Fruit fly (Drosophila melanogaster) whole organism, embryonic: ENCODE measurements around the gene kis.

Experiments used
- Blimp-1 ChIP-seq: fragments of 200-800 bp; sonication (Bioruptor generic); optimal IDR thresholded peaks from 3 replicates; lab custom pipeline; 2018; ENCODE audit warnings: missing biosample characterization, missing genetic modification characterization, mild to moderate bottlenecking, moderate library complexity, missing genetic modification reagents
- CG11695 ChIP-seq: fragments of 200-800 bp; sonication (Bioruptor generic); IDR thresholded peaks from 3 replicates; pipeline ENCODE4 v1.3.6; 2022; ENCODE audit warnings: missing biosample characterization, missing genetic modification characterization
- CG13123 ChIP-seq: fragments of 200-800 bp; sonication (Bioruptor generic); optimal IDR thresholded peaks from 2 replicates; lab custom pipeline; 2016; ENCODE audit warnings: missing biosample characterization, missing genetic modification characterization
- CG13296 ChIP-seq: fragments of 200-800 bp; sonication (Bioruptor generic); optimal IDR thresholded peaks from 3 replicates; lab custom pipeline; 2018; ENCODE audit warnings: missing biosample characterization, mild to moderate bottlenecking, missing genetic modification characterization
- CG15011 ChIP-seq: fragments of 200-800 bp; sonication (Bioruptor generic); optimal IDR thresholded peaks from 3 replicates; lab custom pipeline; 2018; ENCODE audit warnings: missing biosample characterization, mild to moderate bottlenecking, missing genetic modification characterization
- CG15696 ChIP-seq: fragments of 200-800 bp; sonication (Bioruptor generic); optimal IDR thresholded peaks from 2 replicates; lab custom pipeline; 2019; ENCODE audit warnings: missing biosample characterization, mild to moderate bottlenecking, missing genetic modification characterization, moderate library complexity
- CG1603 ChIP-seq: fragments of 200-800 bp; sonication (Bioruptor generic); optimal IDR thresholded peaks from 2 replicates; lab custom pipeline; 2019; ENCODE audit warnings: missing biosample characterization, mild to moderate bottlenecking, missing genetic modification characterization, moderate library complexity
- CG17328 ChIP-seq: fragments of 200-800 bp; sonication (Bioruptor generic); IDR thresholded peaks from 2 replicates; pipeline ENCODE4 v1.3.6; 2022; ENCODE audit warnings: missing biosample characterization, missing genetic modification characterization
- CG32767 ChIP-seq: fragments of 200-800 bp; sonication (Bioruptor generic); IDR thresholded peaks from 2 replicates; pipeline ENCODE4 v1.3.6; 2022; ENCODE audit warnings: missing biosample characterization, missing genetic modification characterization
- CG3995 ChIP-seq: fragments of 200-800 bp; sonication (Bioruptor generic); optimal IDR thresholded peaks from 3 replicates; lab custom pipeline; 2016; ENCODE audit warnings: missing biosample characterization, missing genetic modification characterization
- CG6854 ChIP-seq: fragments of 200-800 bp; sonication (Bioruptor generic); optimal IDR thresholded peaks from 3 replicates; lab custom pipeline; 2017; ENCODE audit warnings: missing biosample characterization, mild to moderate bottlenecking, missing genetic modification characterization
- CG7357 ChIP-seq: fragments of 200-800 bp; sonication (Bioruptor generic); IDR thresholded peaks from 3 replicates; pipeline ENCODE4 v1.3.6; 2022; ENCODE audit warnings: missing biosample characterization, missing genetic modification characterization
- CG8388 ChIP-seq: fragments of 200-800 bp; sonication (Bioruptor generic); optimal IDR thresholded peaks from 2 replicates; lab custom pipeline; 2019; ENCODE audit warnings: missing biosample characterization, mild to moderate bottlenecking, missing genetic modification characterization, moderate library complexity
- CkIIα-i1 ChIP-seq: fragments of 200-800 bp; sonication (Bioruptor generic); IDR thresholded peaks from 2 replicates; pipeline ENCODE4 v1.3.6; 2022; ENCODE audit warnings: missing biosample characterization, missing genetic modification characterization
- GATAe ChIP-seq: fragments of 200-800 bp; sonication (Bioruptor generic); conservative IDR thresholded peaks from 2 replicates; pipeline ENCODE4 v1.3.6; 2022; ENCODE audit warnings: missing biosample characterization, missing genetic modification characterization
- Gsc ChIP-seq: fragments of 200-800 bp; sonication (Bioruptor generic); IDR thresholded peaks from 2 replicates; pipeline ENCODE4 v1.3.6; 2022; ENCODE audit warnings: missing biosample characterization, missing genetic modification characterization
- Mes4 ChIP-seq: fragments of 200-800 bp; sonication (Bioruptor generic); optimal IDR thresholded peaks from 2 replicates; lab custom pipeline; 2016; ENCODE audit warnings: missing biosample characterization, missing genetic modification characterization
- Mrtf ChIP-seq: fragments of 200-800 bp; sonication (Bioruptor generic); IDR thresholded peaks from 3 replicates; pipeline ENCODE4 v1.3.6; 2022; ENCODE audit warnings: missing biosample characterization, missing genetic modification characterization
- NfI ChIP-seq: fragments of 200-800 bp; sonication (Bioruptor generic); optimal IDR thresholded peaks from 3 replicates; lab custom pipeline; 2018; ENCODE audit warnings: missing biosample characterization, mild to moderate bottlenecking, missing genetic modification characterization, moderate library complexity
- Rfx ChIP-seq: fragments of 200-800 bp; sonication (Bioruptor generic); IDR thresholded peaks from 2 replicates; pipeline ENCODE4 v1.3.6; 2022; ENCODE audit warnings: missing biosample characterization, missing genetic modification characterization
- Scr ChIP-seq: fragments of 200-800 bp; sonication (Bioruptor generic); IDR thresholded peaks from 2 replicates; pipeline ENCODE4 v1.3.6; 2022; ENCODE audit warnings: missing biosample characterization, missing genetic modification characterization; ENCODE audit not compliant: partially characterized antibody
- Taf1 ChIP-seq: fragments of 200-800 bp; sonication (Bioruptor generic); IDR thresholded peaks from 2 replicates; pipeline ENCODE4 v1.3.6; 2022; ENCODE audit warnings: missing biosample characterization, missing genetic modification characterization
- Vsx1 ChIP-seq: fragments of 200-800 bp; sonication (Bioruptor generic); optimal IDR thresholded peaks from 2 replicates; lab custom pipeline; 2017; ENCODE audit warnings: missing biosample characterization, mild to moderate bottlenecking, missing genetic modification characterization, missing genetic modification reagents
- Xbp1 ChIP-seq: fragments of 200-800 bp; sonication (Bioruptor generic); optimal IDR thresholded peaks from 3 replicates; lab custom pipeline; 2016; ENCODE audit warnings: missing biosample characterization, mild to moderate bottlenecking, missing genetic modification characterization
- aop ChIP-seq: fragments of 200-800 bp; sonication (Bioruptor generic); IDR thresholded peaks from 2 replicates; pipeline ENCODE4 v1.3.6; 2022; ENCODE audit warnings: missing biosample characterization, missing genetic modification characterization
- cato ChIP-seq: fragments of 200-800 bp; sonication (Bioruptor generic); optimal IDR thresholded peaks from 2 replicates; lab custom pipeline; 2016; ENCODE audit warnings: missing biosample characterization, missing genetic modification characterization, borderline replicate concordance
- caup ChIP-seq: fragments of 200-800 bp; sonication (Bioruptor generic); optimal IDR thresholded peaks from 3 replicates; lab custom pipeline; 2017; ENCODE audit warnings: missing biosample characterization, mild to moderate bottlenecking, missing genetic modification characterization, moderate library complexity; ENCODE audit not compliant: severe bottlenecking
- chif ChIP-seq, 2 experiments: fragments of 200-800 bp; sonication (Bioruptor generic); optimal IDR thresholded peaks; 3 replicates each; lab custom pipeline; 2016; ENCODE audit warnings: missing biosample characterization in 2 of 2, missing genetic modification characterization in 2 of 2
- chn ChIP-seq: fragments of 200-800 bp; sonication (Bioruptor generic); optimal IDR thresholded peaks from 2 replicates; lab custom pipeline; 2016; ENCODE audit warnings: missing biosample characterization, missing genetic modification characterization
- crol ChIP-seq: fragments of 200-800 bp; sonication (Bioruptor generic); IDR thresholded peaks from 2 replicates; pipeline ENCODE4 v1.3.6; 2022; ENCODE audit warnings: missing biosample characterization, missing genetic modification characterization
- disco-r ChIP-seq: fragments of 200-800 bp; sonication (Bioruptor generic); optimal IDR thresholded peaks from 2 replicates; lab custom pipeline; 2016; ENCODE audit warnings: missing biosample characterization, missing genetic modification characterization
- fu2 ChIP-seq: fragments of 200-800 bp; sonication (Bioruptor generic); optimal IDR thresholded peaks from 2 replicates; lab custom pipeline; 2016; ENCODE audit warnings: missing biosample characterization, missing genetic modification characterization
- gcm ChIP-seq: fragments of 200-800 bp; sonication (Bioruptor generic); optimal IDR thresholded peaks from 2 replicates; lab custom pipeline; 2019; ENCODE audit warnings: missing biosample characterization, mild to moderate bottlenecking, missing genetic modification characterization, moderate library complexity
- gem ChIP-seq: fragments of 200-800 bp; sonication (Bioruptor generic); optimal IDR thresholded peaks from 2 replicates; lab custom pipeline; 2019; ENCODE audit warnings: missing biosample characterization, mild to moderate bottlenecking, missing genetic modification characterization, moderate library complexity
- grn ChIP-seq: fragments of 200-800 bp; sonication (Bioruptor generic); optimal IDR thresholded peaks from 3 replicates; lab custom pipeline; 2017; ENCODE audit warnings: missing biosample characterization, missing genetic modification characterization
- gsb ChIP-seq: fragments of 200-800 bp; sonication (Bioruptor generic); IDR thresholded peaks from 2 replicates; pipeline ENCODE4 v1.3.6; 2022; ENCODE audit warnings: missing biosample characterization, missing genetic modification characterization
- lbe ChIP-seq: fragments of 200-800 bp; sonication (Bioruptor generic); optimal IDR thresholded peaks from 2 replicates; lab custom pipeline; 2016; ENCODE audit warnings: missing biosample characterization, mild to moderate bottlenecking, missing genetic modification characterization
- org-1 ChIP-seq: fragments of 200-800 bp; sonication (Bioruptor generic); optimal IDR thresholded peaks from 2 replicates; lab custom pipeline; 2017; ENCODE audit warnings: missing biosample characterization, missing genetic modification characterization
- pan ChIP-seq, 4 experiments: fragments of >200 bp in 3 of 4; fragments of 200-800 bp in 1 of 4; sonication (Bioruptor generic) in 1 of 4; optimal IDR thresholded peaks in 3 of 4; IDR thresholded peaks in 1 of 4; 2 replicates each; pipeline versions ENCODE4 v1.3.6 to Lab custom; 2017 to 2022; ENCODE audit warnings: missing biosample characterization in 2 of 4, missing genetic modification characterization in 2 of 4, mixed read lengths in 1 of 4
- pb ChIP-seq: fragments of 200-800 bp; sonication (Bioruptor generic); optimal IDR thresholded peaks from 3 replicates; lab custom pipeline; 2016; ENCODE audit warnings: missing biosample characterization, missing genetic modification characterization
- pros ChIP-seq: fragments of 200-800 bp; sonication (Bioruptor generic); optimal IDR thresholded peaks from 3 replicates; lab custom pipeline; 2019; ENCODE audit warnings: missing biosample characterization, mild to moderate bottlenecking, missing genetic modification characterization, moderate library complexity
- repo ChIP-seq: fragments of 200-800 bp; sonication (Bioruptor generic); optimal IDR thresholded peaks from 2 replicates; lab custom pipeline; 2016; ENCODE audit warnings: missing biosample characterization, missing genetic modification characterization
- sens-2 ChIP-seq: fragments of 200-800 bp; sonication (Bioruptor generic); IDR thresholded peaks from 2 replicates; pipeline ENCODE4 v1.3.6; 2022; ENCODE audit warnings: missing biosample characterization, missing genetic modification characterization
- shn ChIP-seq: fragments of 200-800 bp; sonication (Bioruptor generic); optimal IDR thresholded peaks from 3 replicates; lab custom pipeline; 2016; ENCODE audit warnings: missing biosample characterization, missing genetic modification characterization
- slbo ChIP-seq: fragments of 200-800 bp; sonication (Bioruptor generic); IDR thresholded peaks from 2 replicates; pipeline ENCODE4 v1.3.6; 2022; ENCODE audit warnings: missing biosample characterization, missing genetic modification characterization
- sna ChIP-seq: fragments of 200-800 bp; sonication (Bioruptor generic); IDR thresholded peaks from 2 replicates; pipeline ENCODE4 v1.3.6; 2022; ENCODE audit warnings: missing biosample characterization, missing genetic modification characterization; ENCODE audit not compliant: partially characterized antibody
- so ChIP-seq: fragments of 200-800 bp; sonication (Bioruptor generic); IDR thresholded peaks from 3 replicates; pipeline ENCODE4 v1.3.6; 2022; ENCODE audit warnings: missing biosample characterization, missing genetic modification characterization
- tx ChIP-seq: fragments of 200-800 bp; sonication (Bioruptor generic); optimal IDR thresholded peaks from 2 replicates; lab custom pipeline; 2016; ENCODE audit warnings: missing biosample characterization, missing genetic modification characterization
- zen ChIP-seq: fragments of 200-800 bp; sonication (Bioruptor generic); optimal IDR thresholded peaks from 3 replicates; lab custom pipeline; 2018; ENCODE audit warnings: missing biosample characterization, mild to moderate bottlenecking, missing genetic modification characterization, moderate library complexity

Gene kis

dm6 chr2L:277122-277671, 26.6 kb upstream of the kis start, which contains the start of gene smo (continued):
- TF ChIP-seq CG3995 (peak; percentile 57), Scr (GFP tag; lab: Robert Waterston, UW) (peak; percentile 88), caup (GFP tag; lab: Kevin White, UChicago) (peak; percentile 13), tx (no peak), CG15696 (tag; lab: Kevin White, UChicago) (peak; percentile 38), sens-2 (GFP tag; lab: Robert Waterston, UW) (no peak), CG11695 (GFP tag; lab: Robert Waterston, UW) (no peak), sna (peak; percentile 76; the same call in 1 of the 2 replicates)

dm6 chr2L:273603-274002, 23.0 kb upstream of the kis start, which contains the start of the genes mbm and CG11555:
Gene mbm, minus strand, starts transcription at chr2L:273715.
Gene CG11555, plus strand, starts transcription at chr2L:273836.
- TF ChIP-seq CG13296 (GFP tag; lab: Kevin White, UChicago): peak; percentile 40
- TF ChIP-seq so (GFP tag; lab: Robert Waterston, UW): no peak
- no peak for TF ChIP-seq Gsc (GFP tag; lab: Robert Waterston, UW)
- TF ChIP-seq grn: no peak
- peak; percentile 13 for TF ChIP-seq CG8388
- no peak for TF ChIP-seq CG32767 (GFP tag; lab: Robert Waterston, UW)
- TF ChIP-seq gsb: no peak
- TF ChIP-seq CkIIα-i1: no peak
- TF ChIP-seq Rfx (GFP tag; lab: Robert Waterston, UW): no peak; the same call in 1 of the 2 replicates
- no peak for TF ChIP-seq CG17328 (GFP tag; lab: Robert Waterston, UW)
- TF ChIP-seq Mrtf (GFP tag; lab: Robert Waterston, UW): no peak
- TF ChIP-seq CG6854: no peak
- no peak for TF ChIP-seq fu2 (GFP tag; lab: Kevin White, UChicago)
- TF ChIP-seq GATAe (GFP tag; lab: Robert Waterston, UW): no peak
- no peak for TF ChIP-seq repo (GFP tag; lab: Kevin White, UChicago)
- peak; percentile 25; the same call in 1 of the 2 replicates for TF ChIP-seq slbo
- TF ChIP-seq pros (GFP tag; lab: Kevin White, UChicago): no peak
- TF ChIP-seq CG13123: no peak
- TF ChIP-seq org-1 (GFP tag; lab: Kevin White, UChicago): no peak
- TF ChIP-seq pan (optimal IDR thresholded peaks at IDR 0.05; lab: Kevin White, UChicago): no peak
- no peak for TF ChIP-seq pan (GFP tag; optimal IDR thresholded peaks at IDR 0.05 in 1 of 2, IDR thresholded peaks at IDR 0.05 in 1 of 2)
- TF ChIP-seq shn (GFP tag; lab: Kevin White, UChicago): no peak
- TF ChIP-seq chn: no peak
- TF ChIP-seq pb (GFP tag; lab: Kevin White, UChicago): no peak
- no peak for TF ChIP-seq disco-r (GFP tag; lab: Kevin White, UChicago)
- TF ChIP-seq NfI (GFP tag; lab: Kevin White, UChicago): peak; percentile 24
- no peak for TF ChIP-seq Xbp1 (GFP tag; lab: Kevin White, UChicago)
- no peak for TF ChIP-seq Taf1 (GFP tag; lab: Robert Waterston, UW)
- TF ChIP-seq Blimp-1 (GFP tag; lab: Kevin White, UChicago): no peak
- no peak for TF ChIP-seq cato
- TF ChIP-seq crol (GFP tag; lab: Robert Waterston, UW): no peak
- no peak for TF ChIP-seq Mes4 (GFP tag; lab: Kevin White, UChicago)
- TF ChIP-seq aop (GFP tag; lab: Robert Waterston, UW): no peak
- TF ChIP-seq gcm (GFP tag; lab: Kevin White, UChicago): peak; percentile 10
- TF ChIP-seq zen: peak; percentile 50
- no peak for TF ChIP-seq gem (tag; lab: Kevin White, UChicago)
- no peak for TF ChIP-seq chif (GFP tag; optimal IDR thresholded peaks at IDR 0.05; lab: Kevin White, UChicago)
- TF ChIP-seq lbe (GFP tag; lab: Kevin White, UChicago): no peak
- no peak for TF ChIP-seq CG15011 (GFP tag; lab: Kevin White, UChicago)
- TF ChIP-seq CG1603 (tag; lab: Kevin White, UChicago): no peak
- TF ChIP-seq Vsx1 (GFP tag; lab: Kevin White, UChicago): no peak
- no peak for TF ChIP-seq CG7357
